Fruit fly (Drosophila melanogaster): ENCODE data around the gene Nrd1.

The Nrd1 gene

DNA sequence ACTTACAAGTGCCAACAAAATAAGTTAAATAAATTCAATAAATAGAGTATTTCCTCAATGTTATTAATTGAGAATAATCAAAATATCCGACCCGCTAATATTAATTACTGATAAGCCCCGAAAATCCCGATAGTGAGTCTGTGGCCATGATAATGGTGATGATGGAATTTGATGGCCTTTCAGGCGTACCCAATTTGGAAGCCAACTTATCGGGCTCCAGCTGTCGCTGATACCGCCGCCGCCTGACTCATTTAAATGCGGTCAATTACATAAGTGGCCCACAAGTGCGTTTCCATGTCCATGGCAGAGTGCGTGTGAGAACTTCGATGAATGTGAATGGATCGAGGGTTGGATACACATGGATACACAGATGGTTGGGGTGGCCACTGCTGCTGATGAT lies 15.4 kb upstream of the Nrd1 start:
- TF ChIP-seq psq (optimal IDR thresholded peaks at IDR 0.05) (no peak), pan (optimal IDR thresholded peaks at IDR 0.05) (no peak), usp (GFP tag; optimal IDR thresholded peaks at IDR 0.05) (no peak), CG8478 (optimal IDR thresholded peaks at IDR 0.05) (no peak), EcR (GFP tag; optimal IDR thresholded peaks at IDR 0.05) (no peak), Dll (optimal IDR thresholded peaks at IDR 0.05) (no peak)

DNA sequence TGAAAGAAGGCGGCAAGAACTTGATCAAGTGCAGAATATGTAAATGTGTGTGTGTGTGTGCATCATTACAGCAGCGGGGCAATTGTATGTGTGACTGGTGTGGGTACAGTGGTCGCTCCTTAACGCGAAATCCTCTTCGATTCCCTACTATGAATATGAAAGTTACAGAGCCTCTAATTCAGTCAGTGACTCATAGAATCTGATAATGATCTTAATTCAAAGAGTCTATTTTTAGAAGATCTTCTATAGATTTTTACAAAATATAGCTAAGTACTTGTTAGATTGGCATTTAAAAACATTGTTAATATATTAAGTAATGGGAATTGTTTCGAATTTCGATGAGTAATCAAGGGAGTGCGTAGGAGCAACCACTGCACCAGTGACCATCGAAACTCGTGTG lies 13.8 kb upstream of the Nrd1 start:
- TF ChIP-seq pan (optimal IDR thresholded peaks at IDR 0.05) (no peak), EcR (GFP tag; optimal IDR thresholded peaks at IDR 0.05) (no peak), psq (optimal IDR thresholded peaks at IDR 0.05) (no peak), Dll (optimal IDR thresholded peaks at IDR 0.05) (no peak), usp (GFP tag; optimal IDR thresholded peaks at IDR 0.05) (no peak), CG8478 (optimal IDR thresholded peaks at IDR 0.05) (no peak)

DNA sequence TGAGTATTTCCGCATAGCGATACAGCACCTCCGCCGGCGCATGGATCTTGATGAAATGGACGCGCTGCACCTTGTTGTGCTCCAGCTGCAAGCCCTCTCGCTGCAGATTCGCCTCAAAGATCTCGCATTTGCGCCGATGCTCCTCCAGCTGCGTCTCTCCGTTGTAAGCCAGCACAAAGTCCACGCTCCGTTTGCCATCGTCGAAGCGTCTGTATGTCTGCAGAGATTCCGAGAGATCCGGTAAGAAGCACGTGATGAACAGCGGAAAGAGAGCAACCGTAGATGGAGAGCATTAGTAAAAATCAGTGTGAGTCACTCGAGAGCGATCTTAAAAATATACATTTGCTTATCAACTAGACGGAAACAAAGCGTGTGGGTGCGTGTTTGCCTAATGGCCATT lies 13.0 kb upstream of the Nrd1 start:
- TF ChIP-seq CG8478 (optimal IDR thresholded peaks at IDR 0.05) (no peak), usp (GFP tag; optimal IDR thresholded peaks at IDR 0.05) (no peak), psq (optimal IDR thresholded peaks at IDR 0.05) (no peak)

DNA sequence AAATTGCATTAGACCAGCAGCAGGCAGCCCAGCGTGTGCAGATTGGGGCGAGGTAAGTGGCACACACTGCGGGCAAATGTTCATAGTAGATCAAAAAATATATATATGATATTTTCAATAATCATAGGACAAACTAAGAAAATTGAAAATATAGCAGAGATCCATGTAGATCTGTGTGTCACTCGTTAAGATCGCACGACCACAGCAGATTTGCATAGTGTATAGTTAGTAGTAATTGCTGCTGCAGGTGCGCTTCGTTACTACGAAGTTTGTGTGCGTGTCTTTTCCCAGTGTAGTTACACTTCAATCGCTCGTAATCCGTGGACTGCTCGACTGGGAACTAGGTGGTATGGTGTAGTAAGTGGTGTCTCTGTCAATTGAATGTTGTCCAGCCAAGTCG lies 8.5 kb upstream of the Nrd1 start, which contains the start of gene CG10352:
CG10352 (minus strand) TSS at position 4 of the 400 bp plus-strand sequence.
- TF ChIP-seq Dll (optimal IDR thresholded peaks at IDR 0.05) (no peak), usp (GFP tag; optimal IDR thresholded peaks at IDR 0.05) (no peak), CG8478 (optimal IDR thresholded peaks at IDR 0.05) (no peak), pan (optimal IDR thresholded peaks at IDR 0.05) (no peak), psq (optimal IDR thresholded peaks at IDR 0.05) (no peak), EcR (GFP tag; optimal IDR thresholded peaks at IDR 0.05) (no peak)

DNA sequence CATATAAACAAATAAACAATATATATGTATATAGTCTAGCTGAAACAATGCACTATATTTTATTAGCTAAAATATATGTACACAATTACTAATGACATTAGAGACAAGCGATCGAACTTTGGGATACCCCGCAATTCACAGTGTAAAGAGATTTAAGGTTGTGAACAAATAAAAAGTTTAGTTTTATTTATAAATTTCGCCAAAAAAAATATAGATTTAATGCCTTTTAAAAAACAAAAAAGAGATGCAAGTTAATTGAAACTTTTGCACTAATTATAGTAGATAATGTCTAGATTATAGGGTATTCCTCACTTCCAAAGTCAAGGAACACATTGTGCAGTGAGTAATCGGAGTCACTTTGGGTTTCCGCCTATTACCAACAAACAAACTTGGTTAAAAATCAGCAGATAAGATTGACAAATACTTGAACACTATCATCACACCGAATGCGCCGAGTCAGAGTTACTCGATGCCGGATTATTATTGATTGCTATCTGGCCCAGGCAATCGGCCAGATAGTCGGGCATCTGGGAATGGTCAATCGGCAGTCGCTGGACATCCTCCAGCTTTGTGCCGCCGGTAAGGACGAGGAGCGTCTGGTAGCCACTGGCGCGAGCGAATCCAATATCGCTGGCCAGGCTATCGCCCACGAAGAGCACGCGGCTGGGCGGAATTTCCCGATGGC lies 6.6 kb upstream of the Nrd1 start:
- TF ChIP-seq Dll (optimal IDR thresholded peaks at IDR 0.05) = no peak
- no peak for TF ChIP-seq EcR (GFP tag; optimal IDR thresholded peaks at IDR 0.05)
- no peak for TF ChIP-seq usp (GFP tag; optimal IDR thresholded peaks at IDR 0.05)
- TF ChIP-seq CG8478 (optimal IDR thresholded peaks at IDR 0.05) = no peak
- no peak for TF ChIP-seq pan (optimal IDR thresholded peaks at IDR 0.05)
- no peak for TF ChIP-seq psq (optimal IDR thresholded peaks at IDR 0.05)

DNA sequence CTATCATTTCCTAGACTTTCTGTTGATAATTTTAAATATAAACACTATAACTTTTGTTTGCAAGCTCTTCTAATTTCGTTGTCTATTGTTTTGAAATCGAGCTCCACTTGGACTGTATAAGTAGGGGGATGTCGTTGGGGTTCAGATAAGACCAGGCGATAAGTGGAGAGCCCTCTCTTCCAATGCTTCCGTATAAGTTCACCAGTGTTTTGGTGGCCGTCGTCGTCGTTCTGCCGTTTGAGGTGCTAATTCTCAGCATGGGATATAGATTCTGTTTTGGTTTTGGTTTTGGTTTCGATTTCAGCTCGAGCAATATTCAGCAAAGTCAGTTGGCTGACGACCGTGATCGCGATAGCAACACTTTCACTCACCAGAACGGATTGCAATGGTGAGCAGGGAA lies 4.4 kb upstream of the Nrd1 start, which contains the start of gene CG15739:
CG15739 (plus strand) TSS at position 204 of the 400 bp plus-strand sequence.
- no peak for TF ChIP-seq EcR (GFP tag; optimal IDR thresholded peaks at IDR 0.05)
- TF ChIP-seq Dll (optimal IDR thresholded peaks at IDR 0.05) = no peak
- TF ChIP-seq usp (GFP tag; optimal IDR thresholded peaks at IDR 0.05) = no peak
- TF ChIP-seq pan (optimal IDR thresholded peaks at IDR 0.05) = no peak
- no peak for TF ChIP-seq CG8478 (optimal IDR thresholded peaks at IDR 0.05)
- TF ChIP-seq psq (optimal IDR thresholded peaks at IDR 0.05) = no peak

DNA sequence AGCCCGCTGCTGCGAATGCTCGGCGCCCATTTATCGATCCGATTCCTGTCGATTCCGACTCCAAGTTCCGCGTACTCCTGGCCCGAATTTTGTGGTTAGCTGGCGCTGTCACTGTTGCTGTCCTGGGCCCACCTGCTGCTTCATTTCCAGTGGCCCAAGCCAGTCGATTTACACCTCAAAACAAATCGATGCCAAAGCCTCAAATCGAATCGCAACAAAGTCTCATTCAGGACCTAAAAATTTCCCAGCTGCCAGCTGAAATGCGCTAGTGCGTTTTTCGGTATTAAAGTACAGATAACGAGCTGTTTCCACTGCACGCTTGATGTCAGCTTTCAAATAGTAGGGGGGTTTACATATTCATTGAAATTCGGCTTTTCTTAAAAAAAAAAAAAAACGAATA lies 3.8 kb upstream of the Nrd1 start, which contains the start of gene BORCS5:
BORCS5 (minus strand) TSS at position 263 of the 400 bp plus-strand sequence.
- no peak for TF ChIP-seq usp (GFP tag; optimal IDR thresholded peaks at IDR 0.05)
- no peak for TF ChIP-seq pan (optimal IDR thresholded peaks at IDR 0.05)
- TF ChIP-seq CG8478 (optimal IDR thresholded peaks at IDR 0.05) = no peak
- no peak for TF ChIP-seq Dll (optimal IDR thresholded peaks at IDR 0.05)
- no peak for TF ChIP-seq psq (optimal IDR thresholded peaks at IDR 0.05)
- TF ChIP-seq EcR (GFP tag; optimal IDR thresholded peaks at IDR 0.05) = no peak

DNA sequence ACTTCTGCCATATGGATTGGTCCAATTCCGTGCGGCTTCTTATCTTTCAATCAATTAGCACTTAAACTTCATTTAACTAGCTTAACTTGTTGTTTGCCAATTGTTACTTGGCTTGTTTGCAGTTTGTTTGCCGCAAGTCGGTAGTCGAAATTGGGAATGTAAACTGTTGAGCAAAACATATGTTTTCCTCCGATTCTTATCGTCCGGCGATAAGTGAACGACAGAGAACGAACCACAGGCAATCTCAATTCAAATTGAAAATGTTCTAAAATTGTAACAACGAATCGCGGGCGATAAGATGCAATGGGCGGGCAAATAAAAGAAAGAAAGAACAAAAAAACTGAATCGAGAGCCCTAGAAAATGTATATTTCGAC lies 10.3 kb downstream of the Nrd1 start:
- TF ChIP-seq psq (optimal IDR thresholded peaks at IDR 0.05) = no peak
- TF ChIP-seq CG8478 (optimal IDR thresholded peaks at IDR 0.05) = no peak
- no peak for TF ChIP-seq Dll (optimal IDR thresholded peaks at IDR 0.05)
- no peak for TF ChIP-seq pan (optimal IDR thresholded peaks at IDR 0.05)
- no peak for TF ChIP-seq EcR (GFP tag; optimal IDR thresholded peaks at IDR 0.05)
- no peak for TF ChIP-seq usp (GFP tag; optimal IDR thresholded peaks at IDR 0.05)

DNA sequence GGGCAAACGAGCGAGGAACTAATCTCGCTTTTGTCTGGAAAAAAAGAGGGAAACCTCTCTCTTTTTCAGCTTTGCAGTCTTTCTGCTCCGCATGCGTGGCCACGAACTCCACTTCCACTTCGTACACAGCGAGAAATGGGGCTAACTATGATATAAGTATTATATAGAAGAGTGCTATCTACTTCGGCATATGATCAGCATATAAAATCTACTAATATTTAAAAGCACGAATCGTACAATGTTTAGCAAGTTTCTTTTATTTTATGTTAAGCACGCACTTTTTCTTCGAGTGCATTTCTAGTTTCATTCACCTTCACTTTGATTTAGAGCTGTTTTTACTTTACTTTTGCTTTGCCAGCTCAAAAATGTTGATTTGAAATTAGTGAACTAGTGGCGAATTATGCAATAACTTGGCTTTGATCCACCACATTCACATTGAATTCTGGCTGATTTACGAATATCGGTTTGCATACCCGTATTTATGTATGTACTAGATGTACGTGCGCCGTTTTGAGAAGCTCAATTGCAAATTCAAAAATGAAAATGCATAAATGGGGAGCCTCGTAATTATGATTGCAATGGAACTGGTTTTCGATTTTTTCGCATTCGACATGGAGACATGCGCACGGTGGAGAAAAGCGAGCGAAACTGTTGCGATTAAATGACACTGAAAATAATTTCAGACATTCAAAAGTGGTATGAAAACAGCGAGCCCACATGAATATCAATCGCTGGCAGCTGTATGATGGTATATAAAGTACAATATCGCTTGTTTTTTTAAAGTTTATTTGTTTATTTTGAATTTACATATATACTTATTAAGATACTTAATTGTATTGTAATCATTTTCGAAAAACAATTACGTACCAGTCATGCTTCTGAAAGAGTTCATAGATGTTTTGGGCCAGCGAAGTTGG lies 10.9 kb downstream of the Nrd1 start:
- TF ChIP-seq Dll (optimal IDR thresholded peaks at IDR 0.05) = no peak
- TF ChIP-seq EcR (GFP tag; optimal IDR thresholded peaks at IDR 0.05) = no peak
- TF ChIP-seq psq (optimal IDR thresholded peaks at IDR 0.05) = no peak
- TF ChIP-seq CG8478 (optimal IDR thresholded peaks at IDR 0.05) = no peak
- TF ChIP-seq usp (GFP tag; optimal IDR thresholded peaks at IDR 0.05) = no peak
- no peak for TF ChIP-seq pan (optimal IDR thresholded peaks at IDR 0.05)

DNA sequence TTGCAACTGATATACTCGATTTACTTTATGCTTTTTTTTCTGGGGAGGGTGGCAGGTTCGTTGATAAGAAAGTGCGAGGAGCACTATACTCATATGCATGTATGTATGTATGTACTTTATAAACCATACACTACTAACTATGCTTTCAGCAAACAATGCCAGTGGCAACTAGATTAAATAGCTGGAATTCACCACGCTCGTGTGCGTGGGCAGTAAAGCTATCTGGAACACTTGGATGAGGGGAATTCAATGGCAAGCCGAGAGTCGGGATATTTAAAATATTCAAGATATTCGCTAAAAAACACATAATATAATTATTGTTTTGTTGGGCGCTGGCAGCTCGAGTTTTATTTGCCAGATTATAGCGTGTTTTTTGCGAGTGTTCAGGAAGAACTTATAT lies 11.8 kb downstream of the Nrd1 start:
- no peak for TF ChIP-seq psq (optimal IDR thresholded peaks at IDR 0.05)
- no peak for TF ChIP-seq usp (GFP tag; optimal IDR thresholded peaks at IDR 0.05)

DNA sequence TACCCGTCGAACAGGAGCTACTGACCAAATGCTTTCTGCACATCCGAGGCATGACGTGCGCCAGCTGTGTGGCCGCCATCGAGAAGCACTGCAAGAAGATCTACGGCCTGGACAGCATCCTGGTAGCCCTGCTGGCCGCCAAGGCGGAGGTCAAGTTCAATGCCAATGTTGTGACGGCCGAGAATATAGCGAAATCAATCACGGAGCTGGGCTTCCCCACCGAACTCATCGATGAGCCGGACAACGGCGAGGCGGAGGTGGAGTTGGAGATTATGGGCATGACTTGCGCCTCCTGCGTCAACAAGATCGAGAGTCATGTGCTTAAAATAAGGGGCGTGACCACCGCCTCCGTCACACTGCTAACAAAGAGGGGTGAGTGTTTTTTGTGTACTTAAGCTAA lies 12.7 kb downstream of the Nrd1 start:
- TF ChIP-seq pan (optimal IDR thresholded peaks at IDR 0.05) (no peak), usp (GFP tag; optimal IDR thresholded peaks at IDR 0.05) (no peak), CG8478 (optimal IDR thresholded peaks at IDR 0.05) (no peak), EcR (GFP tag; optimal IDR thresholded peaks at IDR 0.05) (no peak), psq (optimal IDR thresholded peaks at IDR 0.05) (no peak), Dll (optimal IDR thresholded peaks at IDR 0.05) (no peak)

DNA sequence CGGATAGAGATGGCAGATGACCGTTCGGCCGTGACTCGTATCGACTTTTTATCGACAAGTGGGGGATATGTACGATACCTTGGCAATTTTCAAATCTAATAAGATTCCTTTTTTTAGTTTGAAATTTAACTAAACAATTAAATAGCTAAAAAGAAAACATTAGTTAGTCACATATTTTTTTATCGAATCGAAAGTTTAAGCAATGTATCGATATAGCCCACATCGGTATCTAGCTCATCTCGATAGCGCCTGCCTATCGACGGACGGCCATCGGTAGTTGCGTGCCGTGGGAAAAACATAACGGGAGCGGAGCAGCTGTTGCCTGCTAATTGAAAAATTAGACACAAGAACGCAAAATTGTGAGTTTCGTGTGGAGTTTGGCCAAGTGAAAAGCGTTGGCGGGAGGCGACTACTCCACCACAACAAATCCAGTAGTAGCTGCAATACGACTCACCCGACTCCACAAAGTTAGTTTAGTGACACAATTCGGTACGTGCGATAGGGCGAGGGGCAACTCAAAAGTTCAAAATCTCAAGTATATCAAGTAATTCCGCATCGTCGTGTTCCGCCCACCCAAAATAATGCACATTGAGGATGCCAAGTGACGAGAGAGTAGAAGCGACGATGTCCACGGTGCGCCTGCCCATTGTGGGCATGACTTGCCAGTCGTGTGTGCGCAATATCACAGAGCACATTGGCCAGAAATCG lies 13.8 kb downstream of the Nrd1 start, which contains the start of the genes CG10347 and ATP7:
CG10347 (minus strand) TSS at position 174 of the 708 bp plus-strand sequence.
ATP7 (plus strand) TSS at position 265 of the 708 bp plus-strand sequence.
- TF ChIP-seq usp (GFP tag; optimal IDR thresholded peaks at IDR 0.05) (no peak), Dll (optimal IDR thresholded peaks at IDR 0.05) (no peak), EcR (GFP tag; optimal IDR thresholded peaks at IDR 0.05) (no peak)

All from whole organism.